Worm (Caenorhabditis elegans) whole organism, early embryonic: ENCODE results near the gene sri-65.

ENCODE experiments used
- B0310.2 ChIP-seq: sonication (generic microtip); optimal IDR thresholded peaks from 2 replicates; lab custom pipeline; 2016; ENCODE audit warnings: mild to moderate bottlenecking, missing genetic modification characterization, missing compliant biosample characterization
- F13C5.2 ChIP-seq: sonication (generic microtip); optimal IDR thresholded peaks from 2 replicates; lab custom pipeline; 2017; ENCODE audit warnings: mild to moderate bottlenecking, missing genetic modification characterization, inconsistent platforms, missing compliant biosample characterization
- aly-1 ChIP-seq: sonication (generic microtip); optimal IDR thresholded peaks from 2 replicates; lab custom pipeline; 2016; ENCODE audit warnings: missing genetic modification characterization, missing compliant biosample characterization
- ama-1 ChIP-seq: fragments of 150-350 bp; optimal IDR thresholded peaks from 2 replicates; lab custom pipeline; 2014
- ceh-13 ChIP-seq: fragments of 200-800 bp; sonication (Bioruptor generic); optimal IDR thresholded peaks from 2 replicates; lab custom pipeline; 2018; ENCODE audit warnings: mild to moderate bottlenecking, missing genetic modification characterization, missing compliant biosample characterization
- ceh-36 ChIP-seq: sonication (generic microtip); optimal IDR thresholded peaks from 2 replicates; lab custom pipeline; 2016; ENCODE audit warnings: missing genetic modification characterization, inconsistent platforms, missing compliant biosample characterization
- ets-7 ChIP-seq: sonication (generic microtip); optimal IDR thresholded peaks from 2 replicates; lab custom pipeline; 2016; ENCODE audit warnings: missing genotype, missing genetic modification characterization, missing compliant biosample characterization
- flt-1 ChIP-seq: fragments of 200-800 bp; sonication (Bioruptor generic); IDR thresholded peaks from 2 replicates; pipeline ENCODE4 v1.3.6; 2022; ENCODE audit warnings: missing genetic modification characterization, missing compliant biosample characterization
- hmbx-1 ChIP-seq: sonication (generic microtip); optimal IDR thresholded peaks from 2 replicates; lab custom pipeline; 2016; ENCODE audit warnings: mild to moderate bottlenecking, missing genetic modification characterization, missing compliant biosample characterization
- hmg-4 ChIP-seq: fragments of 200-800 bp; sonication (Bioruptor generic); optimal IDR thresholded peaks from 2 replicates; lab custom pipeline; 2018; ENCODE audit warnings: mild to moderate bottlenecking, missing genetic modification characterization, missing compliant biosample characterization
- hnd-1 ChIP-seq: sonication (generic microtip); optimal IDR thresholded peaks from 2 replicates; lab custom pipeline; 2016; ENCODE audit warnings: missing genetic modification characterization, missing compliant biosample characterization
- pes-1 ChIP-seq: fragments of 200-800 bp; sonication (Bioruptor generic); IDR thresholded peaks from 2 replicates; pipeline ENCODE4 v1.3.6; 2022; ENCODE audit warnings: missing genetic modification reagents, missing genetic modification characterization, missing compliant biosample characterization
- scrt-1 ChIP-seq: fragments of 200-800 bp; sonication (Bioruptor generic); IDR thresholded peaks from 2 replicates; pipeline ENCODE4 v1.3.6; 2022; ENCODE audit warnings: missing genetic modification characterization, missing compliant biosample characterization
- sea-1 ChIP-seq: fragments of 200-800 bp; sonication (Bioruptor generic); conservative IDR thresholded peaks from 2 replicates; pipeline ENCODE4 v1.3.6; 2022; ENCODE audit warnings: missing genetic modification characterization, missing compliant biosample characterization
- tbx-11 ChIP-seq: fragments of 200-800 bp; sonication (Bioruptor generic); IDR thresholded peaks from 2 replicates; pipeline ENCODE4 v1.3.6; 2022; ENCODE audit warnings: missing genetic modification characterization, missing compliant biosample characterization
- tbx-37 ChIP-seq: fragments of 200-800 bp; sonication (Bioruptor generic); conservative IDR thresholded peaks from 2 replicates; pipeline ENCODE4 v1.3.6; 2022; ENCODE audit warnings: missing genetic modification reagents, missing genetic modification characterization, missing compliant biosample characterization
- tra-4 ChIP-seq: sonication (generic microtip); optimal IDR thresholded peaks from 2 replicates; lab custom pipeline; 2017; ENCODE audit warnings: missing genetic modification characterization, missing compliant biosample characterization

sri-65 gene

ce11 chrV:16420696-16421095 lies 32.5 kb upstream of the sri-65 start, which contains the start of gene srw-48:
srw-48 (plus strand) TSS chrV:16420996.
- TF ChIP-seq scrt-1 (GFP tag; lab: Robert Waterston, UW) (no peak), hmg-4 (no peak), flt-1 (GFP tag; lab: Robert Waterston, UW) (no peak), F13C5.2 (tag; lab: Kevin White, UChicago) (no peak), sea-1 (GFP tag; lab: Robert Waterston, UW) (no peak), hmbx-1 (no peak), ama-1 (no peak), tra-4 (tag; lab: Kevin White, UChicago) (no peak), ceh-36 (no peak), ceh-13 (GFP tag; lab: Kevin White, UChicago) (no peak), tbx-37 (no peak), B0310.2 (tag; lab: Kevin White, UChicago) (no peak), tbx-11 (no peak)

ce11 chrV:16419769-16420168 lies 31.6 kb upstream of the sri-65 start, which contains the start of gene F26D2.16:
F26D2.16 (minus strand) TSS chrV:16419869.
- TF ChIP-seq ceh-36: no peak
- TF ChIP-seq hmbx-1: no peak
- TF ChIP-seq sea-1 (GFP tag; lab: Robert Waterston, UW): no peak
- TF ChIP-seq F13C5.2 (tag; lab: Kevin White, UChicago): no peak
- TF ChIP-seq tbx-11: no peak
- TF ChIP-seq ama-1: no peak
- TF ChIP-seq flt-1 (GFP tag; lab: Robert Waterston, UW): no peak
- TF ChIP-seq ets-7 (tag; lab: Kevin White, UChicago): no peak
- no peak for TF ChIP-seq tra-4 (tag; lab: Kevin White, UChicago)
- TF ChIP-seq scrt-1 (GFP tag; lab: Robert Waterston, UW): no peak
- TF ChIP-seq hnd-1: no peak
- no peak for TF ChIP-seq pes-1 (GFP tag; lab: Robert Waterston, UW)
- TF ChIP-seq tbx-37: no peak
- TF ChIP-seq aly-1 (tag; lab: Kevin White, UChicago): no peak
- no peak for TF ChIP-seq ceh-13 (GFP tag; lab: Kevin White, UChicago)
- TF ChIP-seq B0310.2 (tag; lab: Kevin White, UChicago): no peak

ce11 chrV:16417014-16417413 lies 28.8 kb upstream of the sri-65 start, which contains the start of gene str-55:
str-55 (minus strand) TSS chrV:16417114.
- TF ChIP-seq tra-4 (tag; lab: Kevin White, UChicago) (no peak), F13C5.2 (tag; lab: Kevin White, UChicago) (no peak), pes-1 (GFP tag; lab: Robert Waterston, UW) (no peak), hmbx-1 (no peak), ama-1 (no peak), tbx-11 (no peak), ceh-13 (GFP tag; lab: Kevin White, UChicago) (no peak), ceh-36 (no peak), tbx-37 (no peak), sea-1 (GFP tag; lab: Robert Waterston, UW) (no peak), scrt-1 (GFP tag; lab: Robert Waterston, UW) (no peak), aly-1 (tag; lab: Kevin White, UChicago) (no peak)

- TF ChIP-seq B0310.2 (tag; lab: Kevin White, UChicago) (no peak), flt-1 (GFP tag; lab: Robert Waterston, UW) (no peak), ets-7 (tag; lab: Kevin White, UChicago) (no peak), aly-1 (tag; lab: Kevin White, UChicago) (no peak), ama-1 (no peak), ceh-36 (no peak), scrt-1 (GFP tag; lab: Robert Waterston, UW) (no peak), sea-1 (GFP tag; lab: Robert Waterston, UW) (no peak), tbx-37 (no peak), tbx-11 (no peak), F13C5.2 (tag; lab: Kevin White, UChicago) (no peak), hmbx-1 (no peak), hmg-4 (no peak), tra-4 (tag; lab: Kevin White, UChicago) (no peak), hnd-1 (no peak), pes-1 (GFP tag; lab: Robert Waterston, UW) (no peak), ceh-13 (GFP tag; lab: Kevin White, UChicago) (no peak)
Measured at ce11 chrV:16410521-16410920, 22.4 kb upstream of the sri-65 start, which contains the start of gene srh-145. srh-145 (plus strand) TSS chrV:16410713.

- TF ChIP-seq hmbx-1 (no peak), sea-1 (GFP tag; lab: Robert Waterston, UW) (no peak), pes-1 (GFP tag; lab: Robert Waterston, UW) (no peak), ama-1 (no peak), tbx-11 (no peak), ceh-36 (no peak), flt-1 (GFP tag; lab: Robert Waterston, UW) (no peak), F13C5.2 (tag; lab: Kevin White, UChicago) (no peak), B0310.2 (tag; lab: Kevin White, UChicago) (no peak), ets-7 (tag; lab: Kevin White, UChicago) (no peak), ceh-13 (GFP tag; lab: Kevin White, UChicago) (no peak), scrt-1 (GFP tag; lab: Robert Waterston, UW) (no peak), aly-1 (tag; lab: Kevin White, UChicago) (no peak), hnd-1 (no peak), tbx-37 (no peak)
Measured at ce11 chrV:16407663-16408062, 19.5 kb upstream of the sri-65 start, which contains the start of gene F26D2.3. F26D2.3 (plus strand) TSS chrV:16407963.

ce11 chrV:16406357-16406756 lies 18.2 kb upstream of the sri-65 start:
- TF ChIP-seq sea-1 (GFP tag; lab: Robert Waterston, UW) (no peak), tbx-37 (no peak), flt-1 (GFP tag; lab: Robert Waterston, UW) (no peak), hmbx-1 (no peak), hmg-4 (no peak), ama-1 (no peak), tbx-11 (no peak), tra-4 (tag; lab: Kevin White, UChicago) (no peak), ceh-36 (no peak), ceh-13 (GFP tag; lab: Kevin White, UChicago) (no peak), ets-7 (tag; lab: Kevin White, UChicago) (no peak), pes-1 (GFP tag; lab: Robert Waterston, UW) (no peak), hnd-1 (no peak), aly-1 (tag; lab: Kevin White, UChicago) (no peak), B0310.2 (tag; lab: Kevin White, UChicago) (no peak), scrt-1 (GFP tag; lab: Robert Waterston, UW) (no peak), F13C5.2 (tag; lab: Kevin White, UChicago) (no peak)

- TF ChIP-seq scrt-1 (GFP tag; lab: Robert Waterston, UW) (no peak), hmbx-1 (no peak), tra-4 (tag; lab: Kevin White, UChicago) (no peak), hnd-1 (no peak), ceh-36 (no peak), pes-1 (GFP tag; lab: Robert Waterston, UW) (no peak), aly-1 (tag; lab: Kevin White, UChicago) (no peak), tbx-37 (no peak), tbx-11 (no peak), ceh-13 (GFP tag; lab: Kevin White, UChicago) (no peak), sea-1 (GFP tag; lab: Robert Waterston, UW) (no peak), B0310.2 (tag; lab: Kevin White, UChicago) (no peak), hmg-4 (no peak), ama-1 (no peak), ets-7 (tag; lab: Kevin White, UChicago) (no peak), F13C5.2 (tag; lab: Kevin White, UChicago) (no peak)
Measured at ce11 chrV:16405366-16405765, 17.2 kb upstream of the sri-65 start.
